Fruit fly (Drosophila melanogaster) Kc167 (cell line): Measurements from ENCODE around the gene Pex10.

Experiments
- Myc ChIP-seq: fragments of >200 bp; optimal IDR thresholded peaks from 2 replicates; lab custom pipeline; 2017; ENCODE audit warnings: missing external identifiers
- h ChIP-seq: fragments of >200 bp; optimal IDR thresholded peaks from 3 replicates; lab custom pipeline; 2018; ENCODE audit warnings: missing external identifiers
- psq ChIP-seq: fragments of >200 bp; optimal IDR thresholded peaks from 2 replicates; lab custom pipeline; 2017; ENCODE audit warnings: missing external identifiers

DNA sequence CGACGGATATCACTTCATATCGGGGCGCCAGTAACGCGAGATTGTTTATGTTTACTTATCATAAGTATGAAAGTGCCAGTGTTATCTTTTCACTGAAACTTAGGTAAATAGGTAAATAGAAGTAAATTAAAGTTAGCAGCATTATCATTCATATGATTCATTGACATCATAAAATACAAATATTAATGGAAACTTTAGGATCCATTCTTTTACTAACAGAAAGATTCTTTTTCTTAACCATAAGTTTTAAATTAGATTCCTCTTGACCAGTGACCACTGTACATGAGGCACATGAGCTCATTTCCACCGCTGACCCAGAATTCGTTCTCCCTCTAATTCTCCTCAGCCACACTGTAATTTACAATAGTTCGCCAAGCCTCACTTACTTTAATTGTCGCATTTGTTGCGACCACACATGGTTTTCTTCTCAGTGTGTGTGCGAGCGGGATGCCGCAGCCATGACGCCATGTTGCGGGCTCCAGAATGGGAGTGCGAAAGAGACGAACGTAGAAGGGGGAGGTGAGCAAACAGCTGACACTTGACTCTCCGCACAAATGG lies 20.4 kb downstream of the Pex10 start:
- TF ChIP-seq psq (lab: Kevin White, UChicago) = no peak
- TF ChIP-seq Myc (lab: Kevin White, UChicago) = no peak
- TF ChIP-seq h = no peak
